Worm (Caenorhabditis elegans): Measurements from ENCODE around the gene clec-184.

clec-184 gene

ce11 chrIV:12410167-12410566 lies 22.3 kb upstream of the clec-184 start, which contains the start of gene acl-13:
acl-13 (plus strand) TSS chrIV:12410467.
- TF ChIP-seq sptf-2 (GFP tag; optimal IDR thresholded peaks at IDR 0.05) (no peak), hsf-1 (GFP tag; IDR thresholded peaks at IDR 0.05) (no peak), snpc-4 (GFP tag; optimal IDR thresholded peaks at IDR 0.05) (no peak), snpc-4 (tag; optimal IDR thresholded peaks at IDR 0.05) (no peak), ceh-27 (GFP tag; optimal IDR thresholded peaks at IDR 0.05) (no peak), B0261.1 (tag; optimal IDR thresholded peaks at IDR 0.05) (no peak), ztf-26 (tag; optimal IDR thresholded peaks at IDR 0.05) (no peak), D2030.7 (GFP tag; IDR thresholded peaks at IDR 0.05) (no peak), Y79H2A.3 (GFP tag; conservative IDR thresholded peaks at IDR 0.05) (no peak), attf-3 (GFP tag; conservative IDR thresholded peaks at IDR 0.05) (no peak), attf-6 (GFP tag; IDR thresholded peaks at IDR 0.05) (no peak), gei-17 (GFP tag; optimal IDR thresholded peaks at IDR 0.05) (no peak), unc-62 (GFP tag; optimal IDR thresholded peaks at IDR 0.05) (no peak), madf-8 (GFP tag; conservative IDR thresholded peaks at IDR 0.05) (no peak), mes-4 (tag; optimal IDR thresholded peaks at IDR 0.05) (no peak), nfyb-1 (GFP tag; IDR thresholded peaks at IDR 0.05) (no peak), ekl-4 (GFP tag; IDR thresholded peaks at IDR 0.05) (no peak)

- TF ChIP-seq attf-6 (GFP tag; IDR thresholded peaks at IDR 0.05) = no peak
- no peak for TF ChIP-seq mel-28 (tag; optimal IDR thresholded peaks at IDR 0.05; ENCODE audit: borderline replicate concordance)
- no peak for TF ChIP-seq D2030.7 (GFP tag; IDR thresholded peaks at IDR 0.05)
- TF ChIP-seq C17E4.6 (GFP tag; IDR thresholded peaks at IDR 0.05) = no peak
- TF ChIP-seq tbx-9 (tag; optimal IDR thresholded peaks at IDR 0.05; ENCODE audit: borderline replicate concordance) = no peak
- TF ChIP-seq Y79H2A.3 (GFP tag; conservative IDR thresholded peaks at IDR 0.05) = no peak
- TF ChIP-seq hmg-1.2 (GFP tag; IDR thresholded peaks at IDR 0.05) = no peak
- TF ChIP-seq snpc-4 (GFP tag; optimal IDR thresholded peaks at IDR 0.05) = no peak
- no peak for TF ChIP-seq snpc-4 (tag; optimal IDR thresholded peaks at IDR 0.05)
- no peak for TF ChIP-seq B0261.1 (tag; optimal IDR thresholded peaks at IDR 0.05)
- no peak for TF ChIP-seq nfyb-1 (GFP tag; IDR thresholded peaks at IDR 0.05)
- no peak for TF ChIP-seq repo-1 (tag; optimal IDR thresholded peaks at IDR 0.05)
- TF ChIP-seq nhr-179 (tag; optimal IDR thresholded peaks at IDR 0.05) = no peak
- no peak for TF ChIP-seq him-1 (tag; optimal IDR thresholded peaks at IDR 0.05)
Measured at ce11 chrIV:12414601-12415000, 17.8 kb upstream of the clec-184 start.

DNA sequence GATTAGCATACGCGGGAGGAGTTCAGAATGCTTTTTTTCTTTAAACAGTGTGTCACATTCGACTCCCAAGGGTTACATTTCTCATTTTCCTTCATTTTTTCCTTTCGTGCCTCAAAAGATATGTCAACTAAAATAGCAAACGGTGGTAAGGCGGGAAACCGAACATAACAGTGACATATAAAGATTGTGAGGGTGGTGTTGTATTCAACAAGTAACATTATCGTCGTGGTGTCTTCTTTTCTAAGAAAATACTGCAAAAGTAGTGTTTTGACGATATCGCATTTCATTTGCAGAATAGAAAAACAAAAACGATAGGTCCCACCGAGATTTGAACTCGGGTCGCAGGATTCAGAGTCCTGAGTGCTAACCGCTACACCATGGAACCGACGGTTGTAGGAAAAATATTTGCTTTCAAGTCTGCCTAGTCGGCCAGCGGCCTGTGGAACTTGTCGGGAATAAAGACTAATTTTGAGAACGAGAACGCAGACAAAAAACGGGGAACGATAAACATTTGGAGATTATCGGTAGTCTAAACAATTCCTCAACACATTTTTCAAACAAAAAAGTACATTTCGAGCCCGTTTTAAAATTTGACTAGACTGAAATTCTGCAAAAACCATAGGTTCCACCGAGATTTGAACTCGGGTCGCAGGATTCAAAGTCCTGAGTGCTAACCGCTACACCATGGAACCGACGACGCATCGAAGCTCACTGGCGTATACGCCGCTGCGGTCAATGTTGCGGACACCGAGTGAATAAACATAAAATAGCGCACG lies 15.6 kb upstream of the clec-184 start:
- TF ChIP-seq aptf-3 (GFP tag; IDR thresholded peaks at IDR 0.05) (no peak), mes-4 (tag; optimal IDR thresholded peaks at IDR 0.05) (no peak), B0336.3 (GFP tag; IDR thresholded peaks at IDR 0.05) (peak; percentile 33; the same call in 1 of the 2 replicates), die-1 (tag; optimal IDR thresholded peaks at IDR 0.05) (peak; percentile 60), nhr-27 (tag; optimal IDR thresholded peaks at IDR 0.05) (no peak), T26A5.8 (tag; optimal IDR thresholded peaks at IDR 0.05) (peak; percentile 3), madf-8 (GFP tag; conservative IDR thresholded peaks at IDR 0.05) (no peak), him-1 (tag; optimal IDR thresholded peaks at IDR 0.05) (peak; percentile 71), D2030.7 (GFP tag; IDR thresholded peaks at IDR 0.05) (peak; percentile 28; the same call in 1 of the 2 replicates), hmg-1.2 (GFP tag; IDR thresholded peaks at IDR 0.05) (peak; percentile 53), nfyb-1 (GFP tag; IDR thresholded peaks at IDR 0.05) (peak; percentile 41; the same call in 1 of the 2 replicates), mcd-1 (GFP tag; IDR thresholded peaks at IDR 0.05) (peak; percentile 40; the same call in 1 of the 2 replicates), B0035.1 (tag; optimal IDR thresholded peaks at IDR 0.05) (no peak), lsl-1 (GFP tag; optimal IDR thresholded peaks at IDR 0.05) (peak; percentile 41), dox-1 (GFP tag; IDR thresholded peaks at IDR 0.05) (peak; percentile 50), atf-7 (tag; optimal IDR thresholded peaks at IDR 0.05) (peak; percentile 11), snpc-3.4 (tag; optimal IDR thresholded peaks at IDR 0.05) (peak; percentile 62), rpc-1 (optimal IDR thresholded peaks at IDR 0.05) (peak; percentile 71), rpc-1 (tag; optimal IDR thresholded peaks at IDR 0.05) (peak; percentile 80), mxl-1 (tag; optimal IDR thresholded peaks at IDR 0.05) (peak; percentile 40), ztf-18 (tag; optimal IDR thresholded peaks at IDR 0.05) (peak; percentile 51), T07F8.4 (tag; optimal IDR thresholded peaks at IDR 0.05) (no peak), lin-35 (GFP tag; optimal IDR thresholded peaks at IDR 0.05) (no peak), ztf-3 (GFP tag; optimal IDR thresholded peaks at IDR 0.05) (no peak), zim-3 (tag; optimal IDR thresholded peaks at IDR 0.05) (peak; percentile 33), rec-8 (tag; optimal IDR thresholded peaks at IDR 0.05) (no peak)

Data from whole organism, young adult.